Fruit fly (Drosophila melanogaster): ENCODE results near the gene CG17560.

dm6 chr3R:16605929-16606328 lies 11.8 kb upstream of the CG17560 start:
- no peak for TF ChIP-seq CG32121 (GFP tag; IDR thresholded peaks at IDR 0.05)
- TF ChIP-seq CG14655 (GFP tag; optimal IDR thresholded peaks at IDR 0.05) = no peak
- TF ChIP-seq fd96Ca (GFP tag; IDR thresholded peaks at IDR 0.05) = no peak
- no peak for TF ChIP-seq CG34367 (tag; optimal IDR thresholded peaks at IDR 0.05)
- TF ChIP-seq Pif1A (GFP tag; optimal IDR thresholded peaks at IDR 0.05) = no peak
- TF ChIP-seq Snoo (tag; optimal IDR thresholded peaks at IDR 0.05) = no peak
